Worm (Caenorhabditis elegans) whole organism, L3 larva: ENCODE measurements around the gene F53F4.2.

Source experiments
- R02D3.7 ChIP-seq: fragments of 150-350 bp; optimal IDR thresholded peaks from 2 replicates; lab custom pipeline; 2014; ENCODE audit warnings: missing biosample characterization, missing genetic modification characterization
- ZK546.5 ChIP-seq: sonication (generic microtip); optimal IDR thresholded peaks from 2 replicates; lab custom pipeline; 2017; ENCODE audit warnings: missing biosample characterization, missing genetic modification characterization
- aly-2 ChIP-seq: fragments of 150-350 bp; optimal IDR thresholded peaks from 2 replicates; lab custom pipeline; 2014; ENCODE audit warnings: missing biosample characterization, missing genetic modification characterization
- ama-1 ChIP-seq: fragments of 150-350 bp; optimal IDR thresholded peaks from 2 replicates; lab custom pipeline; 2018
- ceh-16 ChIP-seq: sonication (generic microtip); optimal IDR thresholded peaks from 2 replicates; lab custom pipeline; 2017; ENCODE audit warnings: missing biosample characterization, missing genetic modification characterization
- ceh-28 ChIP-seq: fragments of 150-350 bp; optimal IDR thresholded peaks from 2 replicates; lab custom pipeline; 2014; ENCODE audit warnings: missing biosample characterization, missing genetic modification reagents, missing genetic modification characterization
- ceh-82 ChIP-seq: fragments of 150-350 bp; optimal IDR thresholded peaks from 2 replicates; lab custom pipeline; 2014; ENCODE audit warnings: missing biosample characterization, missing genetic modification characterization
- ceh-9 ChIP-seq: sonication (generic microtip); optimal IDR thresholded peaks from 2 replicates; lab custom pipeline; 2018; ENCODE audit warnings: missing biosample characterization, missing genetic modification characterization
- daf-12 ChIP-seq: fragments of 150-350 bp; optimal IDR thresholded peaks from 2 replicates; lab custom pipeline; 2014; ENCODE audit warnings: missing biosample characterization, missing genetic modification reagents, missing genetic modification characterization
- egl-27 ChIP-seq: sonication (generic microtip); optimal IDR thresholded peaks from 4 replicates; lab custom pipeline; 2017; ENCODE audit warnings: missing biosample characterization, missing genetic modification reagents, missing genetic modification characterization
- egl-5 ChIP-seq: fragments of 150-350 bp; optimal IDR thresholded peaks from 2 replicates; lab custom pipeline; 2017; ENCODE audit warnings: missing biosample characterization, missing genetic modification reagents, missing genetic modification characterization, inconsistent platforms
- elt-1 ChIP-seq: fragments of 150-350 bp; optimal IDR thresholded peaks from 2 replicates; lab custom pipeline; 2014; ENCODE audit warnings: missing biosample characterization, missing genetic modification characterization
- elt-2 ChIP-seq: sonication (generic microtip); optimal IDR thresholded peaks from 2 replicates; lab custom pipeline; 2016; ENCODE audit warnings: missing genetic modification reagents, mild to moderate bottlenecking, missing genetic modification characterization, missing compliant biosample characterization
- elt-3 ChIP-seq, 3 experiments: fragments of 150-350 bp in 1 of 3; sonication (generic microtip) in 2 of 3; optimal IDR thresholded peaks; 2 replicates in 2 of 3; 4 replicates in 1 of 3; lab custom pipeline; 2014 to 2017; ENCODE audit warnings: missing biosample characterization in 3 of 3, missing genetic modification characterization in 3 of 3
- eor-1 ChIP-seq, 2 experiments: fragments of 150-350 bp; optimal IDR thresholded peaks; 2 replicates each; lab custom pipeline; 2014 to 2018; ENCODE audit warnings: missing biosample characterization in 2 of 2, missing genetic modification characterization in 2 of 2
- fkh-10 ChIP-seq: sonication (generic microtip); optimal IDR thresholded peaks from 2 replicates; lab custom pipeline; 2017; ENCODE audit warnings: missing biosample characterization, missing genetic modification reagents, missing genetic modification characterization
- fkh-2 ChIP-seq: fragments of 150-350 bp; optimal IDR thresholded peaks from 2 replicates; lab custom pipeline; 2014; ENCODE audit warnings: missing biosample characterization, missing genetic modification reagents, missing genetic modification characterization
- fos-1 ChIP-seq: fragments of 150-350 bp; optimal IDR thresholded peaks from 2 replicates; lab custom pipeline; 2014; ENCODE audit warnings: missing biosample characterization, missing genetic modification characterization
- hmg-11 ChIP-seq: sonication (generic microtip); optimal IDR thresholded peaks from 2 replicates; lab custom pipeline; 2016; ENCODE audit warnings: missing genetic modification characterization, missing compliant biosample characterization
- jun-1 ChIP-seq: fragments of 150-350 bp; optimal IDR thresholded peaks from 2 replicates; lab custom pipeline; 2014; ENCODE audit warnings: missing biosample characterization, missing genetic modification reagents, missing genetic modification characterization
- lin-15B ChIP-seq: fragments of 150-350 bp; optimal IDR thresholded peaks from 2 replicates; lab custom pipeline; 2014; ENCODE audit warnings: missing biosample characterization, missing genetic modification characterization
- lin-39 ChIP-seq: fragments of 150-350 bp; optimal IDR thresholded peaks from 2 replicates; lab custom pipeline; 2018; ENCODE audit warnings: missing biosample characterization, missing genetic modification reagents, missing genetic modification characterization
- lsy-12 ChIP-seq: sonication (generic microtip); optimal IDR thresholded peaks from 2 replicates; lab custom pipeline; 2016; ENCODE audit warnings: mild to moderate bottlenecking, missing genetic modification characterization, missing compliant biosample characterization
- mdl-1 ChIP-seq: fragments of 150-350 bp; optimal IDR thresholded peaks from 2 replicates; lab custom pipeline; 2014; ENCODE audit warnings: missing biosample characterization, missing genetic modification characterization
- mml-1 ChIP-seq: fragments of 150-350 bp; sonication (generic microtip); optimal IDR thresholded peaks from 3 replicates; lab custom pipeline; 2014; ENCODE audit warnings: missing biosample characterization, missing genetic modification characterization
- nfya-1 ChIP-seq: sonication (generic microtip); optimal IDR thresholded peaks from 2 replicates; lab custom pipeline; 2017; ENCODE audit warnings: missing genetic modification characterization, mild to moderate bottlenecking, missing compliant biosample characterization, antibody characterized with exemption, moderate library complexity; ENCODE audit not compliant: insufficient read depth
- nhr-11 ChIP-seq: fragments of 150-350 bp; optimal IDR thresholded peaks from 2 replicates; lab custom pipeline; 2014; ENCODE audit warnings: missing biosample characterization, missing genetic modification characterization
- nhr-12 ChIP-seq: fragments of 150-350 bp; optimal IDR thresholded peaks from 2 replicates; lab custom pipeline; 2014; ENCODE audit warnings: missing biosample characterization, missing genetic modification characterization
- nhr-23 ChIP-seq: fragments of 150-350 bp; optimal IDR thresholded peaks from 2 replicates; lab custom pipeline; 2014; ENCODE audit warnings: missing biosample characterization, missing genetic modification reagents, missing genetic modification characterization
- nhr-237 ChIP-seq: fragments of 150-350 bp; optimal IDR thresholded peaks from 2 replicates; lab custom pipeline; 2014; ENCODE audit warnings: missing biosample characterization, missing genetic modification characterization
- nhr-25 ChIP-seq: sonication (generic microtip); optimal IDR thresholded peaks from 2 replicates; lab custom pipeline; 2017; ENCODE audit warnings: missing biosample characterization, missing genetic modification characterization
- nhr-28 ChIP-seq: fragments of 150-350 bp; optimal IDR thresholded peaks from 2 replicates; lab custom pipeline; 2014; ENCODE audit warnings: missing biosample characterization, missing genetic modification characterization
- nhr-43 ChIP-seq: sonication (generic microtip); optimal IDR thresholded peaks from 2 replicates; lab custom pipeline; 2016; ENCODE audit warnings: mild to moderate bottlenecking, missing genetic modification characterization, missing compliant biosample characterization; ENCODE audit not compliant: poor library complexity, severe bottlenecking
- nhr-67 ChIP-seq: fragments of 150-350 bp; optimal IDR thresholded peaks from 2 replicates; lab custom pipeline; 2014; ENCODE audit warnings: missing biosample characterization, missing genetic modification characterization
- nhr-76 ChIP-seq: fragments of 150-350 bp; sonication (generic microtip); optimal IDR thresholded peaks from 5 replicates; lab custom pipeline; 2014; ENCODE audit warnings: missing biosample characterization, missing genetic modification characterization
- nhr-77 ChIP-seq: fragments of 150-350 bp; optimal IDR thresholded peaks from 2 replicates; lab custom pipeline; 2014; ENCODE audit warnings: missing biosample characterization, missing genetic modification characterization
- pha-4 ChIP-seq: fragments of 150-350 bp; optimal IDR thresholded peaks from 2 replicates; lab custom pipeline; 2014; ENCODE audit warnings: missing biosample characterization, missing genetic modification reagents, missing genetic modification characterization
- pqm-1 ChIP-seq: fragments of 150-350 bp; optimal IDR thresholded peaks from 2 replicates; lab custom pipeline; 2017; ENCODE audit warnings: missing biosample characterization, missing genetic modification characterization, inconsistent platforms
- sea-2 ChIP-seq: fragments of 150-350 bp; sonication (generic microtip); optimal IDR thresholded peaks from 4 replicates; lab custom pipeline; 2014; ENCODE audit warnings: missing biosample characterization, missing genetic modification reagents, missing genetic modification characterization
- skn-1 ChIP-seq: fragments of 150-350 bp; optimal IDR thresholded peaks from 2 replicates; lab custom pipeline; 2014; ENCODE audit warnings: missing biosample characterization, missing genetic modification characterization
- snpc-4 ChIP-seq: fragments of 150-350 bp; optimal IDR thresholded peaks from 2 replicates; lab custom pipeline; 2014; ENCODE audit warnings: missing biosample characterization, missing genetic modification characterization
- tbx-2 ChIP-seq: sonication (generic microtip); optimal IDR thresholded peaks from 2 replicates; lab custom pipeline; 2016; ENCODE audit warnings: mild to moderate bottlenecking, missing genetic modification characterization, missing compliant biosample characterization
- unc-39 ChIP-seq: sonication (generic microtip); optimal IDR thresholded peaks from 4 replicates; lab custom pipeline; 2017; ENCODE audit warnings: missing biosample characterization, missing genetic modification characterization
- unc-62 ChIP-seq: fragments of 150-350 bp; sonication (generic microtip); optimal IDR thresholded peaks from 4 replicates; lab custom pipeline; 2014; ENCODE audit warnings: missing biosample characterization, missing genetic modification reagents, missing genetic modification characterization
- zag-1 ChIP-seq: fragments of 150-350 bp; optimal IDR thresholded peaks from 2 replicates; lab custom pipeline; 2014; ENCODE audit warnings: missing biosample characterization, missing genetic modification characterization
- ztf-11 ChIP-seq: fragments of 150-350 bp; optimal IDR thresholded peaks from 2 replicates; lab custom pipeline; 2014; ENCODE audit warnings: missing biosample characterization, missing genetic modification characterization
- ztf-4 ChIP-seq: fragments of 150-350 bp; optimal IDR thresholded peaks from 2 replicates; lab custom pipeline; 2014; ENCODE audit warnings: missing biosample characterization, missing genetic modification characterization

The F53F4.2 gene

DNA sequence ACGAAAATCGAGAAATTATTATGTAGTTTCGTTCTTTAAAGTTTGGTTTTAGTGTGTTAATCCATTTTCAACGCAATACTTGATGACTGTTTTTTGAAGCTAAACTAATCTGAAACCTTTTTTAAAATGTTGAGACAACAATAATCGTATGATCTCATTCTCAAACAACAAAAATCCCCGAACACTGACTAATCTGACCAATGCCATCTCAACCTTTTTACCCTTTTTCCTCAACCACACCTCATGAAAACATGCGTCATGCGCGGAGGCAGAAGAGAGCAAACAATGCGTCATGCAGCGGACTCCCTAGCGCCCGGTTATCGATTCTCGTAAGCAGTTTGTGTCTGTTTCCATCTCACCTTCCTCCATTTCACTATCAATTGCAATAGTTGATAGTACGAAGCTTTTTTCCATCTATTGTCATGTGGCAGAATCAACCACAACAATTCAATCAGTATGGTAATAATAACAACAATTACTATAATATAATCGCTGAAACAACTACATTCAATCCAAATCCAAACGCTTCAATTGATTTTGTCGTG, 17.6 kb downstream of the F53F4.2 start, which contains the start of gene C50B8.4:
Gene C50B8.4 (plus strand): TSS at position 299 of the 545 bp plus-strand sequence.
- TF ChIP-seq snpc-4 (tag; lab: Kevin White, UChicago) (peak; percentile 24), pha-4 (peak; percentile 24), ceh-9 (tag; lab: Kevin White, UChicago) (no peak), elt-2 (tag; lab: Kevin White, UChicago) (peak; percentile 67), pqm-1 (tag; lab: Kevin White, UChicago) (peak; percentile 64), aly-2 (tag; lab: Kevin White, UChicago) (no peak)

- TF ChIP-seq mdl-1 (tag; lab: Kevin White, UChicago) (no peak), egl-27 (tag; lab: Kevin White, UChicago) (no peak), zag-1 (tag; lab: Kevin White, UChicago) (no peak), ztf-4 (tag; lab: Kevin White, UChicago) (no peak), ceh-28 (no peak), lin-15B (tag; lab: Kevin White, UChicago) (peak; percentile 91), pha-4 (peak; percentile 85), nhr-11 (tag; lab: Kevin White, UChicago) (no peak), nhr-28 (tag; lab: Kevin White, UChicago) (no peak), nhr-23 (peak; percentile 57), elt-3 (tag; optimal IDR thresholded peaks at IDR 0.05; lab: Kevin White, UChicago) (no peak), egl-5 (tag; lab: Kevin White, UChicago) (no peak), nhr-25 (no peak), skn-1 (tag; lab: Kevin White, UChicago) (no peak), elt-2 (tag; lab: Kevin White, UChicago) (peak; percentile 21), tbx-2 (no peak), ceh-9 (tag; lab: Kevin White, UChicago) (no peak), R02D3.7 (tag; lab: Kevin White, UChicago) (peak; percentile 37), unc-62 (GFP tag; lab: Kevin White, UChicago) (no peak), snpc-4 (tag; lab: Kevin White, UChicago) (peak; percentile 43), aly-2 (tag; lab: Kevin White, UChicago) (no peak), unc-39 (tag; lab: Kevin White, UChicago) (no peak), lin-39 (tag; lab: Kevin White, UChicago) (peak; percentile 50), ama-1 (lab: Kevin White, UChicago) (no peak), mml-1 (tag; lab: Kevin White, UChicago) (no peak), sea-2 (GFP tag; lab: Kevin White, UChicago) (no peak), ztf-11 (tag; lab: Kevin White, UChicago) (no peak), nhr-12 (no peak), fos-1 (no peak), fkh-10 (GFP tag; lab: Kevin White, UChicago) (no peak), elt-1 (tag; lab: Kevin White, UChicago) (no peak), nhr-43 (tag; lab: Kevin White, UChicago) (peak; percentile 7), nhr-67 (tag; lab: Kevin White, UChicago) (no peak), eor-1 (tag; optimal IDR thresholded peaks at IDR 0.05; lab: Kevin White, UChicago) (no peak), ceh-82 (tag; lab: Kevin White, UChicago) (no peak), fkh-2 (tag; lab: Kevin White, UChicago) (no peak), ceh-16 (tag; lab: Kevin White, UChicago) (no peak), hmg-11 (peak; percentile 54), nfya-1 (tag; lab: Kevin White, UChicago) (peak; percentile 55), nhr-77 (tag; lab: Kevin White, UChicago) (no peak), lsy-12 (tag; lab: Kevin White, UChicago) (no peak), daf-12 (tag; lab: Kevin White, UChicago) (no peak), nhr-76 (tag; lab: Kevin White, UChicago) (no peak), jun-1 (tag; lab: Kevin White, UChicago) (no peak), pqm-1 (tag; lab: Kevin White, UChicago) (peak; percentile 42), nhr-237 (tag; lab: Kevin White, UChicago) (no peak), ZK546.5 (tag; lab: Kevin White, UChicago) (no peak)
Measured at ce11 chrV:13568533-13568932, 20.9 kb downstream of the F53F4.2 start, which contains the start of the genes nuaf-1 and bir-2. Gene nuaf-1 (minus strand): TSS chrV:13568630. Gene bir-2 (plus strand): TSS chrV:13568850.
